Fruit fly (Drosophila melanogaster) whole organism, pupa: ENCODE measurements around the gene CG18558.

ENCODE experiments used
- CG10348 ChIP-seq: fragments of 200-800 bp; sonication (Bioruptor generic); IDR thresholded peaks from 2 replicates; pipeline ENCODE4 v1.3.6; 2022; ENCODE audit warnings: missing biosample characterization, missing genetic modification characterization
- CG12605 ChIP-seq: fragments of 200-800 bp; sonication (Bioruptor generic); IDR thresholded peaks from 2 replicates; pipeline ENCODE4 v1.3.6; 2022; ENCODE audit warnings: missing biosample characterization, missing genetic modification characterization
- CG13204 ChIP-seq: fragments of 200-800 bp; sonication (Bioruptor generic); optimal IDR thresholded peaks from 2 replicates; lab custom pipeline; 2018; ENCODE audit warnings: missing biosample characterization, mild to moderate bottlenecking, missing genetic modification characterization, moderate library complexity
- CG14655 ChIP-seq: fragments of 200-800 bp; sonication (Bioruptor generic); optimal IDR thresholded peaks from 3 replicates; lab custom pipeline; 2017; ENCODE audit warnings: mild to moderate bottlenecking, missing biosample characterization, missing genetic modification reagents, missing genetic modification characterization
- CG15710 ChIP-seq: fragments of 200-800 bp; sonication (Bioruptor generic); optimal IDR thresholded peaks from 2 replicates; lab custom pipeline; 2018; ENCODE audit warnings: missing biosample characterization, mild to moderate bottlenecking, missing genetic modification characterization, moderate library complexity
- CG17806 ChIP-seq: fragments of 200-800 bp; sonication (Bioruptor generic); optimal IDR thresholded peaks from 2 replicates; lab custom pipeline; 2018; ENCODE audit warnings: missing biosample characterization, mild to moderate bottlenecking, missing genetic modification characterization, moderate library complexity
- CG32121 ChIP-seq: fragments of 200-800 bp; sonication (Bioruptor generic); IDR thresholded peaks from 2 replicates; pipeline ENCODE4 v1.3.6; 2022; ENCODE audit warnings: missing biosample characterization, missing genetic modification characterization
- CG34367 ChIP-seq: fragments of 200-800 bp; sonication (Bioruptor generic); optimal IDR thresholded peaks from 2 replicates; lab custom pipeline; 2018; ENCODE audit warnings: missing biosample characterization, mild to moderate bottlenecking, missing genetic modification characterization
- CG4496 ChIP-seq: fragments of 200-800 bp; sonication (Bioruptor generic); IDR thresholded peaks from 3 replicates; pipeline ENCODE4 v1.3.6; 2022; ENCODE audit warnings: missing biosample characterization, missing genetic modification characterization
- CG8159 ChIP-seq: fragments of 200-800 bp; sonication (Bioruptor generic); optimal IDR thresholded peaks from 3 replicates; lab custom pipeline; 2018; ENCODE audit warnings: missing biosample characterization, mild to moderate bottlenecking, missing genetic modification characterization, moderate library complexity
- CG8301 ChIP-seq: fragments of 200-800 bp; sonication (Bioruptor generic); optimal IDR thresholded peaks from 2 replicates; lab custom pipeline; 2018; ENCODE audit warnings: missing biosample characterization, mild to moderate bottlenecking, missing genetic modification characterization
- CG9948 ChIP-seq: fragments of 200-800 bp; sonication (Bioruptor generic); optimal IDR thresholded peaks from 2 replicates; lab custom pipeline; 2018; ENCODE audit warnings: missing biosample characterization, mild to moderate bottlenecking, missing genetic modification characterization, moderate library complexity
- D1 ChIP-seq: fragments of 200-800 bp; sonication (Bioruptor generic); optimal IDR thresholded peaks from 2 replicates; lab custom pipeline; 2018; ENCODE audit warnings: missing biosample characterization, mild to moderate bottlenecking, missing genetic modification characterization, moderate library complexity
- EcR ChIP-seq: fragments of 200-800 bp; sonication (Bioruptor generic); optimal IDR thresholded peaks from 3 replicates; lab custom pipeline; 2019; ENCODE audit warnings: missing biosample characterization, missing genetic modification characterization, mild to moderate bottlenecking, moderate library complexity, missing genetic modification reagents
- Ets98B ChIP-seq: fragments of 200-800 bp; sonication (Bioruptor generic); IDR thresholded peaks from 2 replicates; pipeline ENCODE4 v1.3.6; 2022; ENCODE audit warnings: missing biosample characterization, missing genetic modification characterization
- Pif1A ChIP-seq: fragments of 200-800 bp; sonication (Bioruptor generic); optimal IDR thresholded peaks from 3 replicates; lab custom pipeline; 2016; ENCODE audit warnings: missing biosample characterization, missing genetic modification characterization
- Pif1B ChIP-seq: fragments of 200-800 bp; sonication (Bioruptor generic); optimal IDR thresholded peaks from 3 replicates; lab custom pipeline; 2016; ENCODE audit warnings: missing biosample characterization, missing genetic modification characterization
- Snoo ChIP-seq: fragments of 200-800 bp; sonication (Bioruptor generic); optimal IDR thresholded peaks from 3 replicates; lab custom pipeline; 2017; ENCODE audit warnings: missing biosample characterization, mild to moderate bottlenecking, missing genetic modification characterization, inconsistent platforms
- fd96Ca ChIP-seq: fragments of 200-800 bp; sonication (Bioruptor generic); IDR thresholded peaks from 3 replicates; pipeline ENCODE4 v1.3.6; 2022; ENCODE audit warnings: missing biosample characterization, missing genetic modification characterization
- gl ChIP-seq: fragments of 200-800 bp; sonication (Bioruptor generic); optimal IDR thresholded peaks from 2 replicates; lab custom pipeline; 2018; ENCODE audit warnings: missing biosample characterization, mild to moderate bottlenecking, missing genetic modification characterization
- rn ChIP-seq: fragments of 200-800 bp; sonication (Bioruptor generic); IDR thresholded peaks from 2 replicates; pipeline ENCODE4 v1.3.6; 2022; ENCODE audit warnings: missing biosample characterization, missing genetic modification characterization

The CG18558 gene

dm6 chr2L:2800956-2801776 lies 43.1 kb downstream of the CG18558 start:
- TF ChIP-seq rn (GFP tag; lab: Robert Waterston, UW) (no peak), Ets98B (GFP tag; lab: Robert Waterston, UW) (no peak), Pif1A (no peak), fd96Ca (GFP tag; lab: Robert Waterston, UW) (no peak), CG4496 (GFP tag; lab: Robert Waterston, UW) (no peak), CG17806 (no peak), gl (tag; lab: Kevin White, UChicago) (no peak), D1 (tag; lab: Kevin White, UChicago) (no peak), EcR (no peak), Snoo (no peak), CG9948 (no peak), CG13204 (GFP tag; lab: Kevin White, UChicago) (no peak), CG15710 (tag; lab: Kevin White, UChicago) (no peak), CG34367 (tag; lab: Kevin White, UChicago) (no peak), Pif1B (GFP tag; lab: Kevin White, UChicago) (no peak), CG14655 (no peak), CG10348 (GFP tag; lab: Robert Waterston, UW) (no peak), CG12605 (GFP tag; lab: Robert Waterston, UW) (no peak), CG8159 (tag; lab: Kevin White, UChicago) (no peak)

- TF ChIP-seq CG9948 = no peak
- 0 out of 3 replicates have a peak, but pooled peaks have one; percentile 9 for TF ChIP-seq CG4496 (GFP tag; lab: Robert Waterston, UW)
- TF ChIP-seq Pif1A = peak; percentile 0
- TF ChIP-seq CG15710 (tag; lab: Kevin White, UChicago) = no peak
- TF ChIP-seq CG12605 (GFP tag; lab: Robert Waterston, UW) = no peak
These were observed 44.3 kb downstream of the CG18558 start, which contains the start of gene Syt1 for dm6 chr2L:2799909-2800478. TSS of gene Syt1 (minus strand) at chr2L:2799979.

- no peak for TF ChIP-seq CG14655
- TF ChIP-seq CG34367 (tag; lab: Kevin White, UChicago) = no peak
- TF ChIP-seq CG32121 (GFP tag; lab: Robert Waterston, UW) = no peak
- no peak for TF ChIP-seq CG8301 (tag; lab: Kevin White, UChicago)
- TF ChIP-seq Pif1A = no peak
- TF ChIP-seq CG8159 (tag; lab: Kevin White, UChicago) = no peak
- no peak for TF ChIP-seq CG10348 (GFP tag; lab: Robert Waterston, UW)
- TF ChIP-seq Ets98B (GFP tag; lab: Robert Waterston, UW) = no peak
- no peak for TF ChIP-seq EcR
- TF ChIP-seq CG13204 (GFP tag; lab: Kevin White, UChicago) = no peak
- TF ChIP-seq fd96Ca (GFP tag; lab: Robert Waterston, UW) = no peak
- no peak for TF ChIP-seq CG4496 (GFP tag; lab: Robert Waterston, UW)
- no peak for TF ChIP-seq CG12605 (GFP tag; lab: Robert Waterston, UW)
- TF ChIP-seq Pif1B (GFP tag; lab: Kevin White, UChicago) = no peak
- no peak for TF ChIP-seq rn (GFP tag; lab: Robert Waterston, UW)
- TF ChIP-seq, all 21 proteins: peak for 0
These were observed 47.1 kb downstream of the CG18558 start for dm6 chr2L:2797186-2797585.
